Worm (Caenorhabditis elegans) whole organism, young adult: ENCODE results near the gene Y57A10C.9.

Experiments used
- B0261.1 ChIP-seq: sonication (generic microtip); optimal IDR thresholded peaks from 2 replicates; lab custom pipeline; 2016; ENCODE audit warnings: mild to moderate bottlenecking, missing genetic modification characterization, moderate library complexity, missing compliant biosample characterization
- F10E7.11 ChIP-seq: sonication (generic microtip); optimal IDR thresholded peaks from 2 replicates; lab custom pipeline; 2017; ENCODE audit warnings: mild to moderate bottlenecking, missing genetic modification characterization, moderate library complexity, missing compliant biosample characterization
- F39B2.1 ChIP-seq: fragments of 200-800 bp; sonication (Bioruptor generic); IDR thresholded peaks from 2 replicates; pipeline ENCODE4 v1.3.6; 2022; ENCODE audit warnings: missing genetic modification reagents, missing genetic modification characterization, missing compliant biosample characterization
- F52B5.7 ChIP-seq: sonication (generic microtip); optimal IDR thresholded peaks from 2 replicates; lab custom pipeline; 2016; ENCODE audit warnings: mild to moderate bottlenecking, missing genetic modification characterization, missing compliant biosample characterization
- F57C9.4 ChIP-seq: sonication (generic microtip); optimal IDR thresholded peaks from 2 replicates; lab custom pipeline; 2017; ENCODE audit warnings: mild to moderate bottlenecking, missing genetic modification characterization, missing compliant biosample characterization
- K12H6.12 ChIP-seq: fragments of 200-800 bp; sonication (Bioruptor generic); optimal IDR thresholded peaks from 2 replicates; lab custom pipeline; 2018; ENCODE audit warnings: mild to moderate bottlenecking, missing genetic modification characterization, missing compliant biosample characterization
- T26A5.8 ChIP-seq: sonication (generic microtip); optimal IDR thresholded peaks from 2 replicates; lab custom pipeline; 2016; ENCODE audit warnings: missing genetic modification characterization, missing compliant biosample characterization
- Y56A3A.18 ChIP-seq: fragments of 200-800 bp; sonication (Bioruptor generic); IDR thresholded peaks from 2 replicates; pipeline ENCODE4 v1.3.6; 2022; ENCODE audit warnings: missing genetic modification reagents, missing genetic modification characterization, missing compliant biosample characterization
- Y95B8A.8 ChIP-seq: fragments of 200-800 bp; sonication (Bioruptor generic); IDR thresholded peaks from 2 replicates; pipeline ENCODE4 v1.3.6; 2022; ENCODE audit warnings: missing genetic modification reagents, missing genetic modification characterization, missing compliant biosample characterization
- aptf-2 ChIP-seq: fragments of 200-800 bp; sonication (Bioruptor generic); conservative IDR thresholded peaks from 2 replicates; pipeline ENCODE4 v1.3.6; 2022; ENCODE audit warnings: missing genetic modification reagents, missing genetic modification characterization, missing compliant biosample characterization
- atf-7 ChIP-seq: sonication (generic microtip); optimal IDR thresholded peaks from 2 replicates; lab custom pipeline; 2017; ENCODE audit warnings: mild to moderate bottlenecking, missing genetic modification characterization, missing compliant biosample characterization
- attf-5 ChIP-seq: fragments of 200-800 bp; sonication (Bioruptor generic); optimal IDR thresholded peaks from 2 replicates; lab custom pipeline; 2018; ENCODE audit warnings: mild to moderate bottlenecking, missing genetic modification characterization, missing compliant biosample characterization
- attf-6 ChIP-seq: fragments of 200-800 bp; sonication (Bioruptor generic); IDR thresholded peaks from 2 replicates; pipeline ENCODE4 v1.3.6; 2022; ENCODE audit warnings: missing genetic modification reagents, missing genetic modification characterization, missing compliant biosample characterization
- bed-2 ChIP-seq: fragments of 200-800 bp; sonication (Bioruptor generic); IDR thresholded peaks from 2 replicates; pipeline ENCODE4 v1.3.6; 2022; ENCODE audit warnings: missing genetic modification reagents, missing genetic modification characterization, missing compliant biosample characterization
- ccch-3 ChIP-seq: fragments of 200-800 bp; sonication (Bioruptor generic); optimal IDR thresholded peaks from 2 replicates; lab custom pipeline; 2018; ENCODE audit warnings: mild to moderate bottlenecking, missing genetic modification characterization, missing compliant biosample characterization
- cebp-2 ChIP-seq: fragments of 200-800 bp; sonication (Bioruptor generic); IDR thresholded peaks from 2 replicates; pipeline ENCODE4 v1.3.6; 2022; ENCODE audit warnings: missing genetic modification characterization, missing compliant biosample characterization
- ceh-100 ChIP-seq: fragments of 200-800 bp; sonication (Bioruptor generic); IDR thresholded peaks from 2 replicates; pipeline ENCODE4 v1.3.6; 2022; ENCODE audit warnings: missing genetic modification reagents, missing genetic modification characterization, missing compliant biosample characterization
- ceh-27 ChIP-seq: fragments of 200-800 bp; sonication (Bioruptor generic); optimal IDR thresholded peaks from 2 replicates; lab custom pipeline; 2018; ENCODE audit warnings: mild to moderate bottlenecking, missing genetic modification characterization, moderate library complexity, missing compliant biosample characterization
- chd-7 ChIP-seq: sonication (generic microtip); optimal IDR thresholded peaks from 2 replicates; lab custom pipeline; 2016; ENCODE audit warnings: mild to moderate bottlenecking, missing genetic modification characterization, moderate library complexity, missing compliant biosample characterization
- dpff-1 ChIP-seq: sonication (generic microtip); optimal IDR thresholded peaks from 2 replicates; lab custom pipeline; 2017; ENCODE audit warnings: mild to moderate bottlenecking, missing genetic modification characterization, missing compliant biosample characterization
- dpl-1 ChIP-seq: fragments of 150-350 bp; optimal IDR thresholded peaks from 2 replicates; lab custom pipeline; 2014; ENCODE audit warnings: missing biosample characterization, missing genetic modification reagents, missing genetic modification characterization
- egl-18 ChIP-seq: fragments of 200-800 bp; sonication (Bioruptor generic); IDR thresholded peaks from 2 replicates; pipeline ENCODE4 v1.3.6; 2022; ENCODE audit warnings: missing genetic modification reagents, missing genetic modification characterization, missing compliant biosample characterization
- fkh-3 ChIP-seq: sonication (generic microtip); optimal IDR thresholded peaks from 2 replicates; lab custom pipeline; 2016; ENCODE audit warnings: mild to moderate bottlenecking, missing genetic modification characterization, missing compliant biosample characterization
- hmg-20 ChIP-seq: fragments of 200-800 bp; sonication (Bioruptor generic); IDR thresholded peaks from 2 replicates; pipeline ENCODE4 v1.3.6; 2022; ENCODE audit warnings: missing genetic modification reagents, missing genetic modification characterization, missing compliant biosample characterization
- lag-1 ChIP-seq: fragments of 200-800 bp; sonication (Bioruptor generic); IDR thresholded peaks from 2 replicates; pipeline ENCODE4 v1.3.6; 2022; ENCODE audit warnings: missing genetic modification reagents, missing genetic modification characterization, missing compliant biosample characterization
- lin-40 ChIP-seq: sonication (generic microtip); optimal IDR thresholded peaks from 2 replicates; lab custom pipeline; 2016; ENCODE audit warnings: missing genetic modification characterization, mild to moderate bottlenecking, missing compliant biosample characterization, missing genotype, missing genetic modification reagents
- lin-54 ChIP-seq: fragments of 200-800 bp; sonication (Bioruptor generic); optimal IDR thresholded peaks from 2 replicates; lab custom pipeline; 2018; ENCODE audit warnings: mild to moderate bottlenecking, missing genetic modification characterization, missing compliant biosample characterization
- madf-3 ChIP-seq: fragments of 200-800 bp; sonication (Bioruptor generic); IDR thresholded peaks from 2 replicates; pipeline ENCODE4 v1.3.6; 2022; ENCODE audit warnings: missing genetic modification reagents, missing genetic modification characterization, missing compliant biosample characterization
- madf-6 ChIP-seq: fragments of 200-800 bp; sonication (Bioruptor generic); IDR thresholded peaks from 2 replicates; pipeline ENCODE4 v1.3.6; 2022; ENCODE audit warnings: missing genetic modification reagents, missing genetic modification characterization, missing compliant biosample characterization
- mel-28 ChIP-seq: sonication (generic microtip); optimal IDR thresholded peaks from 2 replicates; lab custom pipeline; 2016; ENCODE audit warnings: borderline replicate concordance, mild to moderate bottlenecking, missing genetic modification characterization, missing compliant biosample characterization
- mes-4 ChIP-seq: sonication (generic microtip); optimal IDR thresholded peaks from 2 replicates; lab custom pipeline; 2016; ENCODE audit warnings: missing genotype, missing genetic modification characterization, missing compliant biosample characterization
- nfyb-1 ChIP-seq: fragments of 200-800 bp; sonication (Bioruptor generic); IDR thresholded peaks from 2 replicates; pipeline ENCODE4 v1.3.6; 2022; ENCODE audit warnings: missing genetic modification reagents, missing genetic modification characterization, missing compliant biosample characterization
- rcor-1 ChIP-seq: fragments of 200-800 bp; sonication (Bioruptor generic); IDR thresholded peaks from 2 replicates; pipeline ENCODE4 v1.3.6; 2022; ENCODE audit warnings: missing genetic modification reagents, missing genetic modification characterization, missing compliant biosample characterization
- rec-8 ChIP-seq, 2 experiments: sonication (generic microtip); optimal IDR thresholded peaks; 2 replicates each; lab custom pipeline; 2016; ENCODE audit warnings: mild to moderate bottlenecking in 2 of 2, missing genetic modification characterization in 2 of 2, missing genetic modification reagents in 2 of 2, missing genotype in 2 of 2, missing biosample characterization in 1 of 2, missing compliant biosample characterization in 1 of 2, moderate library complexity in 1 of 2
- repo-1 ChIP-seq: sonication (generic microtip); optimal IDR thresholded peaks from 2 replicates; lab custom pipeline; 2017; ENCODE audit warnings: mild to moderate bottlenecking, missing genetic modification characterization, missing compliant biosample characterization
- sdz-38 ChIP-seq: sonication (generic microtip); optimal IDR thresholded peaks from 2 replicates; lab custom pipeline; 2016; ENCODE audit warnings: missing genotype, missing genetic modification characterization, missing compliant biosample characterization
- sptf-2 ChIP-seq: fragments of 200-800 bp; sonication (Bioruptor generic); optimal IDR thresholded peaks from 2 replicates; lab custom pipeline; 2018; ENCODE audit warnings: mild to moderate bottlenecking, missing genetic modification characterization, missing compliant biosample characterization
- tbx-9 ChIP-seq: sonication (generic microtip); optimal IDR thresholded peaks from 2 replicates; lab custom pipeline; 2016; ENCODE audit warnings: borderline replicate concordance, missing genetic modification characterization, inconsistent platforms, missing compliant biosample characterization
- tlf-1 ChIP-seq: fragments of 200-800 bp; sonication (Bioruptor generic); optimal IDR thresholded peaks from 2 replicates; lab custom pipeline; 2018; ENCODE audit warnings: mild to moderate bottlenecking, missing genetic modification characterization, missing compliant biosample characterization
- unc-62 ChIP-seq: fragments of 150-350 bp; optimal IDR thresholded peaks from 2 replicates; lab custom pipeline; 2014; ENCODE audit warnings: missing biosample characterization, missing genetic modification reagents, missing genetic modification characterization
- zfh-2 ChIP-seq: fragments of 200-800 bp; sonication (Bioruptor generic); conservative IDR thresholded peaks from 2 replicates; pipeline ENCODE4 v1.3.6; 2022; ENCODE audit warnings: missing genetic modification reagents, missing genetic modification characterization, missing compliant biosample characterization
- zim-3 ChIP-seq: sonication (generic microtip); optimal IDR thresholded peaks from 2 replicates; lab custom pipeline; 2017; ENCODE audit warnings: mild to moderate bottlenecking, missing genetic modification characterization, moderate library complexity, missing compliant biosample characterization
- ztf-26 ChIP-seq: sonication (generic microtip); optimal IDR thresholded peaks from 2 replicates; lab custom pipeline; 2017; ENCODE audit warnings: missing genetic modification characterization, missing compliant biosample characterization
- ztf-3 ChIP-seq: fragments of 200-800 bp; sonication (Bioruptor generic); optimal IDR thresholded peaks from 2 replicates; lab custom pipeline; 2018; ENCODE audit warnings: mild to moderate bottlenecking, missing genetic modification characterization, missing compliant biosample characterization

The Y57A10C.9 gene

ce11 chrII:12406394-12406793, 31.9 kb downstream of the Y57A10C.9 start, which contains the start of gene sre-30:
sre-30 (minus strand) TSS chrII:12406494.
- TF ChIP-seq ztf-3 (GFP tag; lab: Kevin White, UChicago): no peak
- TF ChIP-seq mel-28 (tag; lab: Kevin White, UChicago): no peak
- TF ChIP-seq fkh-3 (tag; lab: Kevin White, UChicago): no peak
- no peak for TF ChIP-seq mes-4 (tag; lab: Kevin White, UChicago)
- TF ChIP-seq atf-7 (tag; lab: Kevin White, UChicago): no peak
- no peak for TF ChIP-seq sptf-2 (GFP tag; lab: Kevin White, UChicago)
- TF ChIP-seq aptf-2: no peak
- TF ChIP-seq F57C9.4 (tag; lab: Kevin White, UChicago): no peak
- no peak for TF ChIP-seq lag-1 (GFP tag; lab: Robert Waterston, UW)
- TF ChIP-seq Y56A3A.18 (GFP tag; lab: Robert Waterston, UW): no peak
- no peak for TF ChIP-seq K12H6.12 (tag; lab: Kevin White, UChicago)
- TF ChIP-seq Y95B8A.8 (GFP tag; lab: Robert Waterston, UW): no peak
- TF ChIP-seq attf-5 (GFP tag; lab: Kevin White, UChicago): no peak
- TF ChIP-seq rec-8 (tag; optimal IDR thresholded peaks at IDR 0.05; lab: Kevin White, UChicago): no peak
- TF ChIP-seq F10E7.11 (tag; lab: Kevin White, UChicago): no peak
- TF ChIP-seq ccch-3 (GFP tag; lab: Kevin White, UChicago): no peak

DNA sequence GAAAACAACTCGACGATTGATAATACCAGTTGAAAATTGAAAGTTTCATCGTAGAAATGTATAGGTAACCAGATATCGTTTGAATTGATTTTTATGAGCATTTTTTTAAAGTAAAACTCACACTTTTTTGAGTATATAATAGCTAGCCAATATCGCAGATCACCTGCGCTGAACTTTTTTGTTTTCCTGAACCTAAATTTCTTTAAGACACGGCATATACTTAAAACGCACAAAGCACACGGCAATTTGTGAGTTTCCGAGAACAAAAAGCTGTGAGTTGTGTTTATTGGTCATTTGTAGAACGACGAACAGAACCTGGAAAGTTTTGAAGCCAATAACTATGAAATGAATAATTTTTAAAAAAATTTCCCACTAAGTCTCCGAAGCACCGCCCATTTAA, 36.5 kb downstream of the Y57A10C.9 start, which contains the start of gene sre-29:
sre-29 (minus strand) TSS at position 101 of the 400 bp plus-strand sequence.
- no peak for TF ChIP-seq egl-18 (GFP tag; lab: Robert Waterston, UW)
- no peak for TF ChIP-seq nfyb-1 (GFP tag; lab: Robert Waterston, UW)
- no peak for TF ChIP-seq K12H6.12 (tag; lab: Kevin White, UChicago)
- no peak for TF ChIP-seq madf-3 (GFP tag; lab: Robert Waterston, UW)
- TF ChIP-seq, all 124 proteins: peak for 0

- TF ChIP-seq ztf-26 (tag; lab: Kevin White, UChicago): no peak
- TF ChIP-seq lin-54 (GFP tag; lab: Kevin White, UChicago): no peak
- no peak for TF ChIP-seq tlf-1 (GFP tag; lab: Kevin White, UChicago)
- no peak for TF ChIP-seq ceh-27 (GFP tag; lab: Kevin White, UChicago)
- no peak for TF ChIP-seq ztf-3 (GFP tag; lab: Kevin White, UChicago)
- no peak for TF ChIP-seq dpl-1 (GFP tag; lab: Kevin White, UChicago)
- no peak for TF ChIP-seq rcor-1
- no peak for TF ChIP-seq zim-3 (tag; lab: Kevin White, UChicago)
- TF ChIP-seq dpff-1 (tag; lab: Kevin White, UChicago): no peak
- TF ChIP-seq bed-2 (GFP tag; lab: Robert Waterston, UW): no peak
- TF ChIP-seq lin-40 (tag; lab: Kevin White, UChicago): no peak
- TF ChIP-seq chd-7: no peak
- TF ChIP-seq rec-8 (tag; optimal IDR thresholded peaks at IDR 0.05; lab: Kevin White, UChicago): no peak
- no peak for TF ChIP-seq B0261.1 (tag; lab: Kevin White, UChicago)
- TF ChIP-seq F39B2.1 (GFP tag; lab: Robert Waterston, UW): no peak
- no peak for TF ChIP-seq repo-1 (tag; lab: Kevin White, UChicago)
- no peak for TF ChIP-seq hmg-20 (GFP tag; lab: Robert Waterston, UW)
- TF ChIP-seq F10E7.11 (tag; lab: Kevin White, UChicago): no peak
Observed at ce11 chrII:12397656-12398055, 40.7 kb downstream of the Y57A10C.9 start, which contains the start of gene F57G9.7. F57G9.7 (minus strand) TSS chrII:12397756.

- TF ChIP-seq sdz-38: no peak
- TF ChIP-seq attf-6 (GFP tag; lab: Robert Waterston, UW): no peak
- TF ChIP-seq unc-62 (GFP tag; lab: Kevin White, UChicago): no peak
- no peak for TF ChIP-seq madf-6 (GFP tag; lab: Robert Waterston, UW)
- TF ChIP-seq bed-2 (GFP tag; lab: Robert Waterston, UW): no peak
- TF ChIP-seq cebp-2 (GFP tag; lab: Robert Waterston, UW): no peak
- TF ChIP-seq tbx-9 (tag; lab: Kevin White, UChicago): no peak
- TF ChIP-seq Y95B8A.8 (GFP tag; lab: Robert Waterston, UW): no peak
- TF ChIP-seq mes-4 (tag; lab: Kevin White, UChicago): no peak
- no peak for TF ChIP-seq rec-8 (tag; optimal IDR thresholded peaks at IDR 0.05; lab: Kevin White, UChicago)
- TF ChIP-seq zfh-2 (GFP tag; lab: Robert Waterston, UW): no peak
- TF ChIP-seq T26A5.8: no peak
- no peak for TF ChIP-seq F52B5.7 (tag; lab: Kevin White, UChicago)
- TF ChIP-seq ceh-100 (GFP tag; lab: Robert Waterston, UW): no peak
- TF ChIP-seq fkh-3 (tag; lab: Kevin White, UChicago): no peak
Observed at ce11 chrII:12394138-12394537, 44.2 kb downstream of the Y57A10C.9 start.
